Fruit fly (Drosophila melanogaster) whole organism, embryonic: ENCODE data around the gene CG46304.

ENCODE experiments used
- Adf1 ChIP-seq: fragments of 200-800 bp; sonication (Bioruptor generic); IDR thresholded peaks from 2 replicates; pipeline ENCODE4 v1.3.6; 2022; ENCODE audit warnings: missing biosample characterization, missing genetic modification characterization
- Antp ChIP-seq: fragments of 200-800 bp; sonication (Bioruptor generic); optimal IDR thresholded peaks from 3 replicates; lab custom pipeline; 2016; ENCODE audit warnings: missing biosample characterization, missing genetic modification characterization
- Bdp1 ChIP-seq: fragments of 200-800 bp; sonication (Bioruptor generic); optimal IDR thresholded peaks from 3 replicates; lab custom pipeline; 2016; ENCODE audit warnings: missing biosample characterization, missing genetic modification characterization
- CG1024 ChIP-seq: fragments of 200-800 bp; sonication (Bioruptor generic); IDR thresholded peaks from 2 replicates; pipeline ENCODE4 v1.3.6; 2022; ENCODE audit warnings: missing biosample characterization, missing genetic modification characterization
- CG10565 ChIP-seq: fragments of 200-800 bp; sonication (Bioruptor generic); optimal IDR thresholded peaks from 3 replicates; lab custom pipeline; 2016; ENCODE audit warnings: missing biosample characterization, mild to moderate bottlenecking, missing genetic modification characterization
- CG11560 ChIP-seq: fragments of 200-800 bp; sonication (Bioruptor generic); IDR thresholded peaks from 3 replicates; pipeline ENCODE4 v1.3.6; 2022; ENCODE audit warnings: missing biosample characterization, missing genetic modification characterization
- CG12104 ChIP-seq: fragments of 200-800 bp; sonication (Bioruptor generic); optimal IDR thresholded peaks from 3 replicates; lab custom pipeline; 2016; ENCODE audit warnings: missing biosample characterization, missing genetic modification characterization
- CG12219 ChIP-seq: fragments of 200-800 bp; sonication (Bioruptor generic); optimal IDR thresholded peaks from 3 replicates; lab custom pipeline; 2018; ENCODE audit warnings: missing biosample characterization, mild to moderate bottlenecking, missing genetic modification characterization
- CG13123 ChIP-seq: fragments of 200-800 bp; sonication (Bioruptor generic); optimal IDR thresholded peaks from 2 replicates; lab custom pipeline; 2016; ENCODE audit warnings: missing biosample characterization, missing genetic modification characterization
- CG13894 ChIP-seq: fragments of 200-800 bp; sonication (Bioruptor generic); optimal IDR thresholded peaks from 3 replicates; lab custom pipeline; 2018; ENCODE audit warnings: missing biosample characterization, mild to moderate bottlenecking, missing genetic modification characterization, moderate library complexity
- CG15011 ChIP-seq: fragments of 200-800 bp; sonication (Bioruptor generic); optimal IDR thresholded peaks from 3 replicates; lab custom pipeline; 2018; ENCODE audit warnings: missing biosample characterization, mild to moderate bottlenecking, missing genetic modification characterization
- CG16779 ChIP-seq: fragments of 200-800 bp; sonication (Bioruptor generic); IDR thresholded peaks from 2 replicates; pipeline ENCODE4 v1.3.6; 2022; ENCODE audit warnings: missing biosample characterization, missing genetic modification characterization
- CG3995 ChIP-seq: fragments of 200-800 bp; sonication (Bioruptor generic); optimal IDR thresholded peaks from 3 replicates; lab custom pipeline; 2016; ENCODE audit warnings: missing biosample characterization, missing genetic modification characterization
- CG6654 ChIP-seq: fragments of 200-800 bp; sonication (Bioruptor generic); optimal IDR thresholded peaks from 2 replicates; lab custom pipeline; 2017; ENCODE audit warnings: missing biosample characterization, mild to moderate bottlenecking, missing genetic modification characterization
- CG6791 ChIP-seq: fragments of 200-800 bp; sonication (Bioruptor generic); IDR thresholded peaks from 3 replicates; pipeline ENCODE4 v1.3.6; 2022; ENCODE audit warnings: missing biosample characterization, missing genetic modification characterization; ENCODE audit not compliant: partially characterized antibody
- CG7357 ChIP-seq: fragments of 200-800 bp; sonication (Bioruptor generic); IDR thresholded peaks from 3 replicates; pipeline ENCODE4 v1.3.6; 2022; ENCODE audit warnings: missing biosample characterization, missing genetic modification characterization
- CTCF ChIP-seq: fragments of 200-800 bp; sonication (Bioruptor generic); optimal IDR thresholded peaks from 2 replicates; lab custom pipeline; 2017; ENCODE audit warnings: missing biosample characterization, mild to moderate bottlenecking, missing genetic modification characterization, moderate library complexity
- Dad ChIP-seq: fragments of 200-800 bp; sonication (Bioruptor generic); optimal IDR thresholded peaks from 3 replicates; lab custom pipeline; 2016; ENCODE audit warnings: missing biosample characterization, missing genetic modification characterization
- Drgx ChIP-seq: fragments of 200-800 bp; sonication (Bioruptor generic); IDR thresholded peaks from 2 replicates; pipeline ENCODE4 v1.3.6; 2022; ENCODE audit warnings: missing biosample characterization, missing genetic modification characterization
- Elba2 ChIP-seq: fragments of 200-800 bp; sonication (Bioruptor generic); optimal IDR thresholded peaks from 3 replicates; lab custom pipeline; 2016; ENCODE audit warnings: missing biosample characterization, missing genetic modification characterization
- HmgD ChIP-seq: fragments of 200-800 bp; sonication (Bioruptor generic); optimal IDR thresholded peaks from 3 replicates; lab custom pipeline; 2016; ENCODE audit warnings: missing biosample characterization, missing genetic modification characterization
- Hr78 ChIP-seq, 2 experiments: fragments of 200-800 bp in 1 of 2; fragments of >200 bp in 1 of 2; sonication (Bioruptor generic) in 1 of 2; optimal IDR thresholded peaks; 2 replicates each; lab custom pipeline; 2017 to 2019; ENCODE audit warnings: missing biosample characterization in 2 of 2, missing genetic modification characterization in 2 of 2, mild to moderate bottlenecking in 1 of 2, moderate library complexity in 1 of 2
- MTF-1 ChIP-seq: fragments of 200-800 bp; sonication (Bioruptor generic); optimal IDR thresholded peaks from 2 replicates; lab custom pipeline; 2018; ENCODE audit warnings: missing biosample characterization, mild to moderate bottlenecking, missing genetic modification characterization, borderline replicate concordance
- Neu2 ChIP-seq: fragments of 200-800 bp; sonication (Bioruptor generic); optimal IDR thresholded peaks from 3 replicates; lab custom pipeline; 2016; ENCODE audit warnings: missing biosample characterization, missing genetic modification characterization, borderline replicate concordance
- Optix ChIP-seq: fragments of 200-800 bp; sonication (Bioruptor generic); IDR thresholded peaks from 3 replicates; pipeline ENCODE4 v1.3.6; 2022; ENCODE audit warnings: missing biosample characterization, missing genetic modification characterization
- PHDP ChIP-seq: fragments of 200-800 bp; sonication (Bioruptor generic); optimal IDR thresholded peaks from 3 replicates; lab custom pipeline; 2018; ENCODE audit warnings: missing biosample characterization, mild to moderate bottlenecking, missing genetic modification characterization, moderate library complexity
- Ptx1 ChIP-seq: fragments of 200-800 bp; sonication (Bioruptor generic); IDR thresholded peaks from 2 replicates; pipeline ENCODE4 v1.3.6; 2022; ENCODE audit warnings: missing biosample characterization, missing genetic modification characterization
- Scr ChIP-seq: fragments of 200-800 bp; sonication (Bioruptor generic); IDR thresholded peaks from 2 replicates; pipeline ENCODE4 v1.3.6; 2022; ENCODE audit warnings: missing biosample characterization, missing genetic modification characterization; ENCODE audit not compliant: partially characterized antibody
- Spps ChIP-seq: fragments of 200-800 bp; sonication (Bioruptor generic); optimal IDR thresholded peaks from 2 replicates; lab custom pipeline; 2018; ENCODE audit warnings: missing biosample characterization, mild to moderate bottlenecking, missing genetic modification characterization
- Sry-δ ChIP-seq: fragments of 200-800 bp; sonication (Bioruptor generic); optimal IDR thresholded peaks from 2 replicates; lab custom pipeline; 2016; ENCODE audit warnings: missing biosample characterization, missing genetic modification characterization
- Taf1 ChIP-seq: fragments of 200-800 bp; sonication (Bioruptor generic); IDR thresholded peaks from 2 replicates; pipeline ENCODE4 v1.3.6; 2022; ENCODE audit warnings: missing biosample characterization, missing genetic modification characterization
- Usf ChIP-seq: fragments of 200-800 bp; sonication (Bioruptor generic); optimal IDR thresholded peaks from 2 replicates; lab custom pipeline; 2017; ENCODE audit warnings: missing genotype, missing biosample characterization, missing genetic modification characterization
- ara ChIP-seq: fragments of 200-800 bp; sonication (Bioruptor generic); IDR thresholded peaks from 2 replicates; pipeline ENCODE4 v1.3.6; 2022; ENCODE audit warnings: missing biosample characterization, missing genetic modification characterization
- ase ChIP-seq: fragments of 200-800 bp; sonication (Bioruptor generic); IDR thresholded peaks from 3 replicates; pipeline ENCODE4 v1.3.6; 2022; ENCODE audit warnings: missing biosample characterization, missing genetic modification characterization
- cad ChIP-seq: fragments of >200 bp; optimal IDR thresholded peaks from 2 replicates; lab custom pipeline; 2017; ENCODE audit warnings: missing biosample characterization, missing genetic modification characterization
- cato ChIP-seq: fragments of 200-800 bp; sonication (Bioruptor generic); optimal IDR thresholded peaks from 2 replicates; lab custom pipeline; 2016; ENCODE audit warnings: missing biosample characterization, missing genetic modification characterization, borderline replicate concordance
- cwo ChIP-seq: fragments of 200-800 bp; sonication (Bioruptor generic); optimal IDR thresholded peaks from 3 replicates; lab custom pipeline; 2017; ENCODE audit warnings: missing biosample characterization, missing genetic modification characterization, mild to moderate bottlenecking, moderate library complexity, missing genetic modification reagents
- emc ChIP-seq: fragments of 200-800 bp; sonication (Bioruptor generic); optimal IDR thresholded peaks from 2 replicates; lab custom pipeline; 2016; ENCODE audit warnings: missing biosample characterization, missing genetic modification characterization
- esg ChIP-seq: fragments of 200-800 bp; sonication (Bioruptor generic); conservative IDR thresholded peaks from 2 replicates; pipeline ENCODE4 v1.3.6; 2022; ENCODE audit warnings: missing biosample characterization, missing genetic modification characterization
- fru ChIP-seq: fragments of >200 bp; optimal IDR thresholded peaks from 2 replicates; lab custom pipeline; 2017
- gsb-n ChIP-seq: fragments of 200-800 bp; sonication (Bioruptor generic); optimal IDR thresholded peaks from 3 replicates; lab custom pipeline; 2018; ENCODE audit warnings: missing biosample characterization, mild to moderate bottlenecking, missing genetic modification characterization
- ind ChIP-seq: fragments of 200-800 bp; sonication (Bioruptor generic); optimal IDR thresholded peaks from 3 replicates; lab custom pipeline; 2016; ENCODE audit warnings: missing biosample characterization, missing genetic modification characterization
- inv ChIP-seq: fragments of 200-800 bp; sonication (Bioruptor generic); IDR thresholded peaks from 2 replicates; pipeline ENCODE4 v1.3.6; 2022; ENCODE audit warnings: missing biosample characterization, missing genetic modification characterization; ENCODE audit not compliant: partially characterized antibody
- jing ChIP-seq: fragments of 200-800 bp; sonication (Bioruptor generic); optimal IDR thresholded peaks from 2 replicates; lab custom pipeline; 2018; ENCODE audit warnings: missing biosample characterization, mild to moderate bottlenecking, missing genetic modification characterization
- mam ChIP-seq: fragments of 200-800 bp; sonication (Bioruptor generic); optimal IDR thresholded peaks from 3 replicates; lab custom pipeline; 2016; ENCODE audit warnings: missing biosample characterization, missing genetic modification characterization
- nom ChIP-seq: fragments of 200-800 bp; sonication (Bioruptor generic); optimal IDR thresholded peaks from 2 replicates; lab custom pipeline; 2017; ENCODE audit warnings: missing biosample characterization, missing genetic modification characterization, mild to moderate bottlenecking, moderate library complexity, missing genetic modification reagents
- oc ChIP-seq: fragments of 200-800 bp; sonication (Bioruptor generic); optimal IDR thresholded peaks from 2 replicates; lab custom pipeline; 2018; ENCODE audit warnings: missing biosample characterization, mild to moderate bottlenecking, missing genetic modification characterization, moderate library complexity
- pan ChIP-seq, 4 experiments: fragments of >200 bp in 3 of 4; fragments of 200-800 bp in 1 of 4; sonication (Bioruptor generic) in 1 of 4; optimal IDR thresholded peaks in 3 of 4; IDR thresholded peaks in 1 of 4; 2 replicates each; pipeline versions ENCODE4 v1.3.6 to Lab custom; 2017 to 2022; ENCODE audit warnings: missing biosample characterization in 2 of 4, missing genetic modification characterization in 2 of 4, mixed read lengths in 1 of 4
- rib ChIP-seq: fragments of 200-800 bp; sonication (Bioruptor generic); IDR thresholded peaks from 2 replicates; pipeline ENCODE4 v1.3.6; 2022; ENCODE audit warnings: missing biosample characterization, missing genetic modification characterization
- sens-2 ChIP-seq: fragments of 200-800 bp; sonication (Bioruptor generic); IDR thresholded peaks from 2 replicates; pipeline ENCODE4 v1.3.6; 2022; ENCODE audit warnings: missing biosample characterization, missing genetic modification characterization
- tin ChIP-seq: fragments of 200-800 bp; sonication (Bioruptor generic); optimal IDR thresholded peaks from 3 replicates; lab custom pipeline; 2016; ENCODE audit warnings: missing biosample characterization, missing genetic modification characterization
- zfh1 ChIP-seq: fragments of 200-800 bp; sonication (Bioruptor generic); IDR thresholded peaks from 3 replicates; pipeline ENCODE4 v1.3.6; 2022; ENCODE audit warnings: missing biosample characterization, missing genetic modification characterization

CG46304 gene

DNA sequence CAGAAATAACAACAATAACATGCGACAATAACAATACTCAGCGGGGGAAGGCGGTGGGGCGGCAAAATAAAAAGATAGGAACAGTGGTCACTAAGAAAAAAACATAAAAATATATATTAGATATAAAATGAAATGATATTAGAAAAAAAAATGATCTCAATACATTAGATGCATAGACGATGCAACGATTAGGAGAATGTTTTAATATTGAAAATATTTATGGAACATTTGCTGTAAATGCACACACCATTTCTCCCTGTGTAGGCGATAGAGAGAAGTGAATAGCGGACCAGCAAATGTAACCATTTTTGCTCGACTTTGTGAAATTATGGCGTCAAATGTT is 20.1 kb downstream of the CG46304 start (continued):
- TF ChIP-seq Scr (GFP tag; lab: Robert Waterston, UW) (no peak), Drgx (GFP tag; lab: Robert Waterston, UW) (peak; percentile 77), CG13123 (peak; percentile 37), CG16779 (GFP tag; lab: Robert Waterston, UW) (no peak), tin (peak; percentile 62), Neu2 (no peak), oc (tag; lab: Kevin White, UChicago) (peak; percentile 16), Usf (peak; percentile 33), cad (GFP tag; lab: Kevin White, UChicago) (no peak), Adf1 (GFP tag; lab: Robert Waterston, UW) (peak; percentile 77), Elba2 (GFP tag; lab: Kevin White, UChicago) (peak; percentile 13), CG3995 (no peak), cato (GFP tag; lab: Kevin White, UChicago) (no peak), PHDP (peak; percentile 84), ara (GFP tag; lab: Robert Waterston, UW) (peak; percentile 71), CG13894 (tag; lab: Kevin White, UChicago) (peak; percentile 85), CG1024 (GFP tag; lab: Robert Waterston, UW) (peak; percentile 48), jing (GFP tag; lab: Kevin White, UChicago) (no peak), CG11560 (tag; lab: Robert Waterston, UW) (peak; percentile 76; the same call in 2 of the 3 replicates), rib (GFP tag; lab: Robert Waterston, UW) (peak; percentile 97), CG12104 (GFP tag; lab: Kevin White, UChicago) (peak; percentile 54), emc (no peak), Optix (GFP tag; lab: Robert Waterston, UW) (0 out of 3 replicates have a peak, but pooled peaks have one; percentile 6), Bdp1 (GFP tag; lab: Kevin White, UChicago) (no peak), MTF-1 (peak; percentile 61), Ptx1 (GFP tag; lab: Robert Waterston, UW) (peak; percentile 92), ind (GFP tag; lab: Kevin White, UChicago) (peak; percentile 86), CG10565 (no peak), Spps (tag; lab: Kevin White, UChicago) (peak; percentile 49), pan (optimal IDR thresholded peaks at IDR 0.05; lab: Kevin White, UChicago) (no peak), pan (GFP tag; optimal IDR thresholded peaks at IDR 0.05 in 1 of 2, IDR thresholded peaks at IDR 0.05 in 1 of 2) (peak in 1 of 2 experiments; percentile 92), Sry-δ (no peak), CTCF (GFP tag; lab: Kevin White, UChicago) (no peak), zfh1 (peak; percentile 87), inv (GFP tag; lab: Robert Waterston, UW) (no peak), mam (peak; percentile 66), fru (lab: Kevin White, UChicago) (no peak), gsb-n (peak; percentile 19), Hr78 (GFP tag; optimal IDR thresholded peaks at IDR 0.05; lab: Kevin White, UChicago) (no peak), HmgD (no peak), sens-2 (peak; percentile 36; the same call in 1 of the 2 replicates), CG15011 (GFP tag; lab: Kevin White, UChicago) (peak; percentile 27), CG6791 (GFP tag; lab: Robert Waterston, UW) (no peak), CG7357 (peak; percentile 77), nom (GFP tag; lab: Kevin White, UChicago) (no peak), ase (GFP tag; lab: Robert Waterston, UW) (peak; percentile 81), esg (peak; percentile 87), CG6654 (peak; percentile 30), Dad (GFP tag; lab: Kevin White, UChicago) (peak; percentile 13), cwo (GFP tag; lab: Kevin White, UChicago) (peak; percentile 81), CG12219 (peak; percentile 37), Antp (GFP tag; lab: Kevin White, UChicago) (no peak), Taf1 (peak; percentile 95)
